Worm (Caenorhabditis elegans) whole organism, midembryonic: ENCODE results near the gene T16G12.7.

Experiments
- T22C8.4 ChIP-seq: fragments of 200-800 bp; sonication (Bioruptor generic); IDR thresholded peaks from 2 replicates; pipeline ENCODE4 v1.3.6; 2022; ENCODE audit warnings: missing genetic modification characterization, missing compliant biosample characterization
- cog-1 ChIP-seq: sonication (generic microtip); optimal IDR thresholded peaks from 2 replicates; lab custom pipeline; 2016; ENCODE audit warnings: missing genetic modification characterization, missing compliant biosample characterization
- flt-1 ChIP-seq: fragments of 200-800 bp; sonication (Bioruptor generic); IDR thresholded peaks from 2 replicates; pipeline ENCODE4 v1.3.6; 2022; ENCODE audit warnings: missing genetic modification characterization, missing compliant biosample characterization
- klf-2 ChIP-seq: fragments of 200-800 bp; sonication (Bioruptor generic); conservative IDR thresholded peaks from 2 replicates; pipeline ENCODE4 v1.3.6; 2022; ENCODE audit warnings: missing genetic modification reagents, missing genetic modification characterization, missing compliant biosample characterization
- med-1 ChIP-seq: sonication (generic microtip); optimal IDR thresholded peaks from 2 replicates; lab custom pipeline; 2017; ENCODE audit warnings: missing genetic modification characterization, mild to moderate bottlenecking, missing compliant biosample characterization, antibody characterized with exemption, missing genetic modification reagents; ENCODE audit not compliant: insufficient read depth
- ref-1 ChIP-seq: fragments of 200-800 bp; sonication (Bioruptor generic); conservative IDR thresholded peaks from 2 replicates; pipeline ENCODE4 v1.3.6; 2022; ENCODE audit warnings: missing genetic modification reagents, missing genetic modification characterization, missing compliant biosample characterization
- tab-1 ChIP-seq: fragments of 200-800 bp; sonication (Bioruptor generic); IDR thresholded peaks from 2 replicates; pipeline ENCODE4 v1.3.6; 2022; ENCODE audit warnings: missing genetic modification characterization, missing compliant biosample characterization
- ztf-23 ChIP-seq: fragments of 200-800 bp; sonication (Bioruptor generic); IDR thresholded peaks from 2 replicates; pipeline ENCODE4 v1.3.6; 2022; ENCODE audit warnings: missing genetic modification reagents, missing genetic modification characterization, missing compliant biosample characterization
- ztf-29 ChIP-seq: fragments of 200-800 bp; sonication (Bioruptor generic); IDR thresholded peaks from 2 replicates; pipeline ENCODE4 v1.3.6; 2022; ENCODE audit warnings: missing genetic modification reagents, missing genetic modification characterization, missing compliant biosample characterization

ce11 chrIII:10078784-10079183, 38.9 kb upstream of the T16G12.7 start:
- TF ChIP-seq ref-1 (GFP tag; lab: Robert Waterston, UW) (no peak), T22C8.4 (GFP tag; lab: Robert Waterston, UW) (no peak), cog-1 (no peak), ztf-23 (no peak), ztf-29 (no peak), flt-1 (GFP tag; lab: Robert Waterston, UW) (no peak), klf-2 (GFP tag; lab: Robert Waterston, UW) (no peak), med-1 (GFP tag; lab: Kevin White, UChicago) (no peak), tab-1 (GFP tag; lab: Robert Waterston, UW) (no peak)
